Fruit fly (Drosophila melanogaster) whole organism, embryonic: ENCODE data around the gene CG6051.
A peak's percentile ranks its signal among the peaks of the same experiment; 100 is the strongest.

Source experiments
- Atf-2 ChIP-seq: fragments of 200-800 bp; sonication (Bioruptor generic); optimal IDR thresholded peaks from 2 replicates; lab custom pipeline; 2016; ENCODE audit warnings: missing biosample characterization, missing genetic modification characterization
- Atf6 ChIP-seq: fragments of 200-800 bp; sonication (Bioruptor generic); IDR thresholded peaks from 2 replicates; pipeline ENCODE4 v1.3.6; 2022; ENCODE audit warnings: missing biosample characterization, missing genetic modification characterization
- C15 ChIP-seq: fragments of 200-800 bp; sonication (Bioruptor generic); IDR thresholded peaks from 3 replicates; pipeline ENCODE4 v1.3.6; 2022; ENCODE audit warnings: missing biosample characterization, missing genetic modification characterization
- CG10366 ChIP-seq: fragments of 200-800 bp; sonication (Bioruptor generic); IDR thresholded peaks from 2 replicates; pipeline ENCODE4 v1.3.6; 2022; ENCODE audit warnings: missing biosample characterization, missing genetic modification characterization
- CG12155 ChIP-seq: fragments of 200-800 bp; sonication (Bioruptor generic); optimal IDR thresholded peaks from 3 replicates; lab custom pipeline; 2016; ENCODE audit warnings: missing biosample characterization, missing genetic modification characterization
- CG13624 ChIP-seq: fragments of 200-800 bp; sonication (Bioruptor generic); optimal IDR thresholded peaks from 2 replicates; lab custom pipeline; 2016; ENCODE audit warnings: missing biosample characterization, missing genetic modification characterization
- CG15011 ChIP-seq: fragments of 200-800 bp; sonication (Bioruptor generic); optimal IDR thresholded peaks from 3 replicates; lab custom pipeline; 2018; ENCODE audit warnings: missing biosample characterization, mild to moderate bottlenecking, missing genetic modification characterization
- CG1529 ChIP-seq: fragments of 200-800 bp; sonication (Bioruptor generic); optimal IDR thresholded peaks from 3 replicates; lab custom pipeline; 2018; ENCODE audit warnings: missing biosample characterization, missing genetic modification characterization
- CG1792 ChIP-seq: fragments of 200-800 bp; sonication (Bioruptor generic); optimal IDR thresholded peaks from 2 replicates; lab custom pipeline; 2016; ENCODE audit warnings: missing biosample characterization, missing genetic modification characterization
- CG18011 ChIP-seq: fragments of 200-800 bp; sonication (Bioruptor generic); optimal IDR thresholded peaks from 2 replicates; lab custom pipeline; 2017; ENCODE audit warnings: missing biosample characterization, missing genetic modification characterization, mild to moderate bottlenecking, moderate library complexity, missing genotype
- CG3065 ChIP-seq: fragments of 200-800 bp; sonication (Bioruptor generic); optimal IDR thresholded peaks from 2 replicates; lab custom pipeline; 2016; ENCODE audit warnings: missing biosample characterization, missing genetic modification characterization
- CG32772 ChIP-seq: fragments of 200-800 bp; sonication (Bioruptor generic); IDR thresholded peaks from 2 replicates; pipeline ENCODE4 v1.3.6; 2022; ENCODE audit warnings: missing biosample characterization, missing genetic modification characterization
- CG4404 ChIP-seq: fragments of 200-800 bp; sonication (Bioruptor generic); IDR thresholded peaks from 2 replicates; pipeline ENCODE4 v1.3.6; 2022; ENCODE audit warnings: missing biosample characterization, missing genetic modification characterization
- CG4820 ChIP-seq: fragments of 200-800 bp; sonication (Bioruptor generic); optimal IDR thresholded peaks from 3 replicates; lab custom pipeline; 2016; ENCODE audit warnings: missing biosample characterization, missing genetic modification characterization
- CG5245 ChIP-seq: fragments of 200-800 bp; sonication (Bioruptor generic); optimal IDR thresholded peaks from 3 replicates; lab custom pipeline; 2016; ENCODE audit warnings: missing biosample characterization, missing genetic modification characterization
- CG6272 ChIP-seq: fragments of 200-800 bp; sonication (Bioruptor generic); IDR thresholded peaks from 2 replicates; pipeline ENCODE4 v1.3.6; 2022; ENCODE audit warnings: missing biosample characterization, missing genetic modification characterization
- CG7372 ChIP-seq: fragments of 200-800 bp; sonication (Bioruptor generic); IDR thresholded peaks from 2 replicates; pipeline ENCODE4 v1.3.6; 2022; ENCODE audit warnings: missing biosample characterization, missing genetic modification characterization
- CG8089 ChIP-seq: fragments of 200-800 bp; sonication (Bioruptor generic); optimal IDR thresholded peaks from 3 replicates; lab custom pipeline; 2016; ENCODE audit warnings: missing biosample characterization, missing genetic modification characterization
- CG8290 ChIP-seq, 3 experiments: fragments of 200-800 bp; sonication (Bioruptor generic); optimal IDR thresholded peaks; 2 replicates each; lab custom pipeline; 2016 to 2019; ENCODE audit warnings: missing biosample characterization in 3 of 3, missing genetic modification characterization in 3 of 3, mild to moderate bottlenecking in 2 of 3, moderate library complexity in 1 of 3
- CG9437 ChIP-seq: fragments of 200-800 bp; sonication (Bioruptor generic); optimal IDR thresholded peaks from 2 replicates; lab custom pipeline; 2018; ENCODE audit warnings: missing biosample characterization, mild to moderate bottlenecking, missing genetic modification characterization
- CG9876 ChIP-seq: fragments of 200-800 bp; sonication (Bioruptor generic); optimal IDR thresholded peaks from 2 replicates; lab custom pipeline; 2016; ENCODE audit warnings: missing biosample characterization, missing genetic modification characterization
- CHES-1-like ChIP-seq: fragments of 200-800 bp; sonication (Bioruptor generic); optimal IDR thresholded peaks from 2 replicates; lab custom pipeline; 2016; ENCODE audit warnings: missing biosample characterization, missing genetic modification characterization
- Dad ChIP-seq: fragments of 200-800 bp; sonication (Bioruptor generic); optimal IDR thresholded peaks from 3 replicates; lab custom pipeline; 2016; ENCODE audit warnings: missing biosample characterization, missing genetic modification characterization
- Drgx ChIP-seq: fragments of 200-800 bp; sonication (Bioruptor generic); IDR thresholded peaks from 2 replicates; pipeline ENCODE4 v1.3.6; 2022; ENCODE audit warnings: missing biosample characterization, missing genetic modification characterization
- E2f1 ChIP-seq: fragments of 200-800 bp; sonication (Bioruptor generic); IDR thresholded peaks from 2 replicates; pipeline ENCODE4 v1.3.6; 2022; ENCODE audit warnings: missing biosample characterization, missing genetic modification characterization
- GATAe ChIP-seq: fragments of 200-800 bp; sonication (Bioruptor generic); conservative IDR thresholded peaks from 2 replicates; pipeline ENCODE4 v1.3.6; 2022; ENCODE audit warnings: missing biosample characterization, missing genetic modification characterization
- Hsf ChIP-seq: fragments of 200-800 bp; sonication (Bioruptor generic); optimal IDR thresholded peaks from 3 replicates; lab custom pipeline; 2016; ENCODE audit warnings: missing biosample characterization, missing genetic modification characterization
- Max ChIP-seq: fragments of 200-800 bp; sonication (Bioruptor generic); optimal IDR thresholded peaks from 2 replicates; lab custom pipeline; 2016; ENCODE audit warnings: missing biosample characterization, mild to moderate bottlenecking, missing genetic modification characterization
- Nf-YC ChIP-seq: fragments of 200-800 bp; optimal IDR thresholded peaks from 3 replicates; lab custom pipeline; 2019; ENCODE audit warnings: missing biosample characterization, mild to moderate bottlenecking, missing genetic modification characterization, moderate library complexity
- Six4 ChIP-seq: fragments of 200-800 bp; sonication (Bioruptor generic); optimal IDR thresholded peaks from 2 replicates; lab custom pipeline; 2016; ENCODE audit warnings: missing biosample characterization, missing genetic modification characterization
- Vsx1 ChIP-seq: fragments of 200-800 bp; sonication (Bioruptor generic); optimal IDR thresholded peaks from 2 replicates; lab custom pipeline; 2017; ENCODE audit warnings: missing biosample characterization, mild to moderate bottlenecking, missing genetic modification characterization, missing genetic modification reagents
- br ChIP-seq: fragments of >200 bp; optimal IDR thresholded peaks from 2 replicates; lab custom pipeline; 2017
- chif ChIP-seq, 2 experiments: fragments of 200-800 bp; sonication (Bioruptor generic); optimal IDR thresholded peaks; 3 replicates each; lab custom pipeline; 2016; ENCODE audit warnings: missing biosample characterization in 2 of 2, missing genetic modification characterization in 2 of 2
- chm ChIP-seq: fragments of 200-800 bp; sonication (Bioruptor generic); IDR thresholded peaks from 2 replicates; pipeline ENCODE4 v1.3.6; 2022; ENCODE audit warnings: missing biosample characterization, missing genetic modification characterization
- chn ChIP-seq: fragments of 200-800 bp; sonication (Bioruptor generic); optimal IDR thresholded peaks from 2 replicates; lab custom pipeline; 2016; ENCODE audit warnings: missing biosample characterization, missing genetic modification characterization
- en ChIP-seq: fragments of 200-800 bp; sonication (Bioruptor generic); optimal IDR thresholded peaks from 2 replicates; lab custom pipeline; 2016; ENCODE audit warnings: missing biosample characterization, missing genetic modification characterization
- gsb ChIP-seq: fragments of 200-800 bp; sonication (Bioruptor generic); IDR thresholded peaks from 2 replicates; pipeline ENCODE4 v1.3.6; 2022; ENCODE audit warnings: missing biosample characterization, missing genetic modification characterization
- inv ChIP-seq: fragments of 200-800 bp; sonication (Bioruptor generic); IDR thresholded peaks from 2 replicates; pipeline ENCODE4 v1.3.6; 2022; ENCODE audit warnings: missing biosample characterization, missing genetic modification characterization; ENCODE audit not compliant: partially characterized antibody
- kay ChIP-seq: fragments of 200-800 bp; sonication (Bioruptor generic); optimal IDR thresholded peaks from 2 replicates; lab custom pipeline; 2016; ENCODE audit warnings: missing biosample characterization, missing genetic modification characterization
- lov ChIP-seq, 2 experiments: fragments of 200-800 bp in 1 of 2; fragments of >200 bp in 1 of 2; sonication (Bioruptor generic) in 1 of 2; IDR thresholded peaks in 1 of 2; optimal IDR thresholded peaks in 1 of 2; 2 replicates in 1 of 2; 3 replicates in 1 of 2; pipeline versions ENCODE4 v1.3.6 to Lab custom; 2017 to 2022; ENCODE audit warnings: missing biosample characterization in 1 of 2, missing genetic modification characterization in 1 of 2
- mirr ChIP-seq: fragments of 200-800 bp; sonication (Bioruptor generic); optimal IDR thresholded peaks from 3 replicates; lab custom pipeline; 2018; ENCODE audit warnings: missing biosample characterization, mild to moderate bottlenecking, missing genetic modification characterization
- nau ChIP-seq: fragments of 200-800 bp; sonication (Bioruptor generic); optimal IDR thresholded peaks from 3 replicates; lab custom pipeline; 2017; ENCODE audit warnings: missing biosample characterization, mild to moderate bottlenecking, missing genetic modification characterization, missing genetic modification reagents
- psq ChIP-seq: fragments of 200-800 bp; sonication (Bioruptor generic); optimal IDR thresholded peaks from 2 replicates; lab custom pipeline; 2017; ENCODE audit warnings: missing biosample characterization, missing genetic modification characterization
- sc ChIP-seq, 3 experiments: fragments of >200 bp in 2 of 3; fragments of 200-800 bp in 1 of 3; sonication (Bioruptor generic) in 1 of 3; optimal IDR thresholded peaks; 2 replicates in 2 of 3; 3 replicates in 1 of 3; lab custom pipeline; 2017; ENCODE audit warnings: mild to moderate bottlenecking in 1 of 3, missing biosample characterization in 1 of 3, missing genetic modification characterization in 1 of 3, missing genetic modification reagents in 1 of 3
- seq ChIP-seq: fragments of 200-800 bp; sonication (Bioruptor generic); IDR thresholded peaks from 2 replicates; pipeline ENCODE4 v1.3.6; 2022; ENCODE audit warnings: missing biosample characterization, missing genetic modification characterization
- shn ChIP-seq: fragments of 200-800 bp; sonication (Bioruptor generic); optimal IDR thresholded peaks from 3 replicates; lab custom pipeline; 2016; ENCODE audit warnings: missing biosample characterization, missing genetic modification characterization
- z ChIP-seq: fragments of 200-800 bp; sonication (Bioruptor generic); IDR thresholded peaks from 3 replicates; pipeline ENCODE4 v1.3.6; 2022; ENCODE audit warnings: missing biosample characterization, missing genetic modification characterization
- zfh1 ChIP-seq: fragments of 200-800 bp; sonication (Bioruptor generic); IDR thresholded peaks from 3 replicates; pipeline ENCODE4 v1.3.6; 2022; ENCODE audit warnings: missing biosample characterization, missing genetic modification characterization

The CG6051 gene

dm6 chr3R:27135692-27136641 lies 14.9 kb downstream of the CG6051 start:
- TF ChIP-seq Atf6 (GFP tag; lab: Robert Waterston, UW): no peak; the same call in 1 of the 2 replicates
- 0 out of 2 replicates have a peak, but pooled peaks have one; percentile 12 for TF ChIP-seq CG10366
- TF ChIP-seq kay (GFP tag; lab: Kevin White, UChicago): peak; percentile 28
- no peak for TF ChIP-seq lov (optimal IDR thresholded peaks at IDR 0.05; lab: Kevin White, UChicago)
- peak; percentile 70; the same call in 1 of the 3 replicates for TF ChIP-seq lov (GFP tag; IDR thresholded peaks at IDR 0.05; lab: Robert Waterston, UW)
- TF ChIP-seq br (lab: Kevin White, UChicago): no peak
- peak; percentile 71 for TF ChIP-seq CG15011 (GFP tag; lab: Kevin White, UChicago)
- TF ChIP-seq CG4404: no peak
- TF ChIP-seq CG3065 (GFP tag; lab: Kevin White, UChicago): peak; percentile 43
- peak; percentile 75 for TF ChIP-seq CG8290 (GFP tag; optimal IDR thresholded peaks at IDR 0.05; lab: Kevin White, UChicago)
- peak; percentile 61 to 65 for TF ChIP-seq CG8290 (tag; optimal IDR thresholded peaks at IDR 0.05; lab: Kevin White, UChicago)
- TF ChIP-seq seq: peak; percentile 73
- TF ChIP-seq CG5245 (GFP tag; lab: Kevin White, UChicago): peak; percentile 53
- TF ChIP-seq CHES-1-like (GFP tag; lab: Kevin White, UChicago): peak; percentile 50
- no peak for TF ChIP-seq CG6272 (GFP tag; lab: Robert Waterston, UW)
- peak; percentile 67 for TF ChIP-seq GATAe (GFP tag; lab: Robert Waterston, UW)
- peak; percentile 56 for TF ChIP-seq shn (GFP tag; lab: Kevin White, UChicago)
- TF ChIP-seq Atf-2 (GFP tag; lab: Kevin White, UChicago): peak; percentile 58
- TF ChIP-seq CG1792 (GFP tag; lab: Kevin White, UChicago): peak; percentile 74
- TF ChIP-seq psq (GFP tag; lab: Kevin White, UChicago): peak; percentile 40
- TF ChIP-seq chm (GFP tag; lab: Robert Waterston, UW): peak; percentile 86
- peak; percentile 8 for TF ChIP-seq CG18011 (GFP tag; lab: Kevin White, UChicago)
- TF ChIP-seq gsb (GFP tag; lab: Robert Waterston, UW): no peak
- TF ChIP-seq zfh1 (GFP tag; lab: Robert Waterston, UW): peak; percentile 84
- TF ChIP-seq Drgx: no peak
- TF ChIP-seq chif (GFP tag; optimal IDR thresholded peaks at IDR 0.05; lab: Kevin White, UChicago): peak; percentile 41 to 74
- TF ChIP-seq Nf-YC (tag; lab: Kevin White, UChicago): no peak
- no peak for TF ChIP-seq sc (optimal IDR thresholded peaks at IDR 0.05; lab: Kevin White, UChicago)
- peak; percentile 75 for TF ChIP-seq sc (GFP tag; optimal IDR thresholded peaks at IDR 0.05; lab: Kevin White, UChicago)
- TF ChIP-seq Hsf (GFP tag; lab: Kevin White, UChicago): peak; percentile 60
- 0 out of 2 replicates have a peak, but pooled peaks have one; percentile 27 for TF ChIP-seq CG7372 (GFP tag; lab: Robert Waterston, UW)
- TF ChIP-seq E2f1 (GFP tag; lab: Robert Waterston, UW): peak; percentile 53; the same call in 1 of the 2 replicates
- TF ChIP-seq chn (GFP tag; lab: Kevin White, UChicago): no peak
- peak; percentile 51 for TF ChIP-seq Six4 (GFP tag; lab: Kevin White, UChicago)
- peak; percentile 4 for TF ChIP-seq mirr (GFP tag; lab: Kevin White, UChicago)
- no peak for TF ChIP-seq CG9437
- peak; percentile 16 for TF ChIP-seq CG12155 (GFP tag; lab: Kevin White, UChicago)
- TF ChIP-seq Vsx1 (GFP tag; lab: Kevin White, UChicago): peak; percentile 89
- TF ChIP-seq CG13624 (GFP tag; lab: Kevin White, UChicago): peak; percentile 30
- TF ChIP-seq C15: no peak
- no peak for TF ChIP-seq z
- no peak for TF ChIP-seq inv
- peak; percentile 77 for TF ChIP-seq CG8089 (GFP tag; lab: Kevin White, UChicago)
- peak; percentile 46 for TF ChIP-seq en (GFP tag; lab: Kevin White, UChicago)
- peak; percentile 78 for TF ChIP-seq CG1529
- peak; percentile 81 for TF ChIP-seq nau
- TF ChIP-seq CG4820: peak; percentile 36
- 0 out of 2 replicates have a peak, but pooled peaks have one; percentile 32 for TF ChIP-seq CG32772
- peak; percentile 43 for TF ChIP-seq CG9876 (GFP tag; lab: Kevin White, UChicago)
- TF ChIP-seq Max: peak; percentile 49
- TF ChIP-seq Dad (GFP tag; lab: Kevin White, UChicago): peak; percentile 32
